Worm (Caenorhabditis elegans): ENCODE measurements around the gene Y42G9A.2.

ce11 chrIII:6195718-6196117 is 47.7 kb downstream of the Y42G9A.2 start:
- TF ChIP-seq ztf-26 (tag; optimal IDR thresholded peaks at IDR 0.05) (no peak), xnd-1 (tag; optimal IDR thresholded peaks at IDR 0.05) (no peak), B0019.2 (GFP tag; conservative IDR thresholded peaks at IDR 0.05) (no peak), nhr-90 (tag; optimal IDR thresholded peaks at IDR 0.05) (no peak), mes-4 (tag; optimal IDR thresholded peaks at IDR 0.05) (no peak), attf-6 (GFP tag; IDR thresholded peaks at IDR 0.05) (no peak)

Measured in whole organism, young adult.